Worm (Caenorhabditis elegans) whole organism, late embryonic: ENCODE results near the gene C08B6.11.

ENCODE experiments used
- K02D7.2 ChIP-seq: sonication (generic microtip); optimal IDR thresholded peaks from 2 replicates; lab custom pipeline; 2017; ENCODE audit warnings: mild to moderate bottlenecking, missing genetic modification characterization, missing compliant biosample characterization
- K09A11.1 ChIP-seq: sonication (generic microtip); optimal IDR thresholded peaks from 2 replicates; lab custom pipeline; 2017; ENCODE audit warnings: antibody characterized with exemption, mild to moderate bottlenecking, missing genetic modification characterization, missing compliant biosample characterization; ENCODE audit not compliant: insufficient read depth
- Y22D7AL.16 ChIP-seq: sonication (generic microtip); optimal IDR thresholded peaks from 2 replicates; lab custom pipeline; 2016; ENCODE audit warnings: missing genetic modification characterization, missing compliant biosample characterization
- ceh-18 ChIP-seq: sonication (generic microtip); optimal IDR thresholded peaks from 2 replicates; lab custom pipeline; 2016; ENCODE audit warnings: missing genetic modification characterization, missing compliant biosample characterization
- ceh-19 ChIP-seq: fragments of 200-800 bp; sonication (Bioruptor generic); optimal IDR thresholded peaks from 2 replicates; lab custom pipeline; 2018; ENCODE audit warnings: mild to moderate bottlenecking, missing genetic modification characterization, missing compliant biosample characterization
- ceh-2 ChIP-seq: sonication (generic microtip); optimal IDR thresholded peaks from 2 replicates; lab custom pipeline; 2016; ENCODE audit warnings: missing genotype, missing genetic modification characterization, missing compliant biosample characterization
- ceh-30 ChIP-seq: fragments of 150-350 bp; optimal IDR thresholded peaks from 2 replicates; lab custom pipeline; 2014; ENCODE audit warnings: missing biosample characterization, missing genetic modification characterization
- ceh-31 ChIP-seq: sonication (generic microtip); optimal IDR thresholded peaks from 2 replicates; lab custom pipeline; 2016; ENCODE audit warnings: missing genetic modification characterization, missing compliant biosample characterization
- ceh-34 ChIP-seq: sonication (generic microtip); optimal IDR thresholded peaks from 2 replicates; lab custom pipeline; 2016; ENCODE audit warnings: mild to moderate bottlenecking, missing genetic modification characterization, missing compliant biosample characterization
- ceh-48 ChIP-seq: sonication (generic microtip); optimal IDR thresholded peaks from 2 replicates; lab custom pipeline; 2016; ENCODE audit warnings: missing genetic modification characterization, inconsistent platforms, missing compliant biosample characterization
- ceh-6 ChIP-seq: fragments of 200-800 bp; sonication (Bioruptor generic); optimal IDR thresholded peaks from 2 replicates; lab custom pipeline; 2018; ENCODE audit warnings: mild to moderate bottlenecking, missing genetic modification characterization, missing compliant biosample characterization
- ceh-9 ChIP-seq: sonication (generic microtip); optimal IDR thresholded peaks from 2 replicates; lab custom pipeline; 2016; ENCODE audit warnings: mild to moderate bottlenecking, missing genetic modification characterization, inconsistent platforms, missing compliant biosample characterization
- dve-1 ChIP-seq: sonication (generic microtip); optimal IDR thresholded peaks from 2 replicates; lab custom pipeline; 2017; ENCODE audit warnings: antibody characterized with exemption, mild to moderate bottlenecking, missing genetic modification characterization, missing compliant biosample characterization
- elt-2 ChIP-seq: sonication (generic microtip); optimal IDR thresholded peaks from 2 replicates; lab custom pipeline; 2016; ENCODE audit warnings: missing genetic modification reagents, missing genetic modification characterization, missing compliant biosample characterization
- hlh-13 ChIP-seq: fragments of 200-800 bp; sonication (Bioruptor generic); optimal IDR thresholded peaks from 2 replicates; lab custom pipeline; 2018; ENCODE audit warnings: mild to moderate bottlenecking, missing genetic modification characterization, missing compliant biosample characterization
- hlh-15 ChIP-seq: sonication (generic microtip); optimal IDR thresholded peaks from 2 replicates; lab custom pipeline; 2016; ENCODE audit warnings: missing genetic modification characterization, missing compliant biosample characterization
- hlh-30 ChIP-seq: sonication (generic microtip); optimal IDR thresholded peaks from 2 replicates; lab custom pipeline; 2017; ENCODE audit warnings: antibody characterized with exemption, missing genetic modification characterization, missing compliant biosample characterization; ENCODE audit not compliant: insufficient read depth
- hlh-6 ChIP-seq: sonication (generic microtip); optimal IDR thresholded peaks from 2 replicates; lab custom pipeline; 2016; ENCODE audit warnings: missing genotype, missing genetic modification characterization, missing compliant biosample characterization
- hlh-8 ChIP-seq: sonication (generic microtip); optimal IDR thresholded peaks from 2 replicates; lab custom pipeline; 2016; ENCODE audit warnings: missing genotype, missing genetic modification characterization, missing compliant biosample characterization
- lim-6 ChIP-seq: sonication (generic microtip); optimal IDR thresholded peaks from 2 replicates; lab custom pipeline; 2016; ENCODE audit warnings: missing genetic modification characterization, missing compliant biosample characterization
- madf-2 ChIP-seq: sonication (generic microtip); optimal IDR thresholded peaks from 2 replicates; lab custom pipeline; 2017; ENCODE audit warnings: missing genetic modification characterization, missing compliant biosample characterization
- mec-3 ChIP-seq: sonication (generic microtip); optimal IDR thresholded peaks from 2 replicates; lab custom pipeline; 2016; ENCODE audit warnings: borderline replicate concordance, missing genetic modification characterization, missing compliant biosample characterization
- nhr-232 ChIP-seq: sonication (generic microtip); optimal IDR thresholded peaks from 2 replicates; lab custom pipeline; 2016; ENCODE audit warnings: missing genetic modification characterization, missing compliant biosample characterization
- npax-4 ChIP-seq: sonication (generic microtip); optimal IDR thresholded peaks from 2 replicates; lab custom pipeline; 2016; ENCODE audit warnings: missing genetic modification characterization, missing compliant biosample characterization
- odd-2 ChIP-seq: sonication (generic microtip); optimal IDR thresholded peaks from 2 replicates; lab custom pipeline; 2017; ENCODE audit warnings: antibody characterized with exemption, mild to moderate bottlenecking, missing genetic modification characterization, missing compliant biosample characterization
- pag-3 ChIP-seq: sonication (generic microtip); optimal IDR thresholded peaks from 2 replicates; lab custom pipeline; 2016; ENCODE audit warnings: missing compliant biosample characterization, missing genetic modification characterization, borderline replicate concordance
- pat-9 ChIP-seq: fragments of 200-800 bp; sonication (Bioruptor generic); optimal IDR thresholded peaks from 2 replicates; lab custom pipeline; 2018; ENCODE audit warnings: mild to moderate bottlenecking, missing genetic modification characterization, moderate library complexity, missing compliant biosample characterization
- pax-1 ChIP-seq: fragments of 150-350 bp; optimal IDR thresholded peaks from 2 replicates; lab custom pipeline; 2014; ENCODE audit warnings: missing biosample characterization, missing genetic modification characterization
- ref-2 ChIP-seq: sonication (generic microtip); optimal IDR thresholded peaks from 2 replicates; lab custom pipeline; 2016; ENCODE audit warnings: missing genetic modification characterization, missing compliant biosample characterization
- rnt-1 ChIP-seq: sonication (generic microtip); optimal IDR thresholded peaks from 2 replicates; lab custom pipeline; 2016; ENCODE audit warnings: missing genetic modification characterization, missing compliant biosample characterization
- sdc-2 ChIP-seq: sonication (generic microtip); optimal IDR thresholded peaks from 2 replicates; lab custom pipeline; 2016; ENCODE audit warnings: missing genotype, missing genetic modification characterization, missing compliant biosample characterization
- sox-2 ChIP-seq: fragments of 200-800 bp; sonication (Bioruptor generic); IDR thresholded peaks from 2 replicates; pipeline ENCODE4 v1.3.6; 2022; ENCODE audit warnings: missing genetic modification reagents, missing genetic modification characterization, missing compliant biosample characterization
- syd-9 ChIP-seq: sonication (generic microtip); optimal IDR thresholded peaks from 2 replicates; lab custom pipeline; 2016; ENCODE audit warnings: mild to moderate bottlenecking, missing genetic modification characterization, moderate library complexity, missing compliant biosample characterization
- tbx-7 ChIP-seq: sonication (generic microtip); optimal IDR thresholded peaks from 2 replicates; lab custom pipeline; 2016; ENCODE audit warnings: missing genotype, missing genetic modification characterization, missing compliant biosample characterization
- unc-3 ChIP-seq, 2 experiments: fragments of 200-800 bp in 1 of 2; sonication (Bioruptor generic) in 1 of 2; sonication (generic microtip) in 1 of 2; conservative IDR thresholded peaks in 1 of 2; optimal IDR thresholded peaks in 1 of 2; 2 replicates each; pipeline versions ENCODE4 v1.3.6 to Lab custom; 2016 to 2022; ENCODE audit warnings: missing compliant biosample characterization in 2 of 2, missing genetic modification characterization in 2 of 2, missing genetic modification reagents in 1 of 2
- ztf-16 ChIP-seq: sonication (generic microtip); optimal IDR thresholded peaks from 2 replicates; lab custom pipeline; 2017; ENCODE audit warnings: missing genetic modification characterization, missing compliant biosample characterization

Gene C08B6.11

ce11 chrV:10096932-10097331 lies 10.5 kb upstream of the C08B6.11 start:
- TF ChIP-seq ztf-16 (no peak), ceh-34 (tag; lab: Kevin White, UChicago) (no peak), pag-3 (no peak), ceh-19 (no peak), elt-2 (peak; percentile 17), tbx-7 (tag; lab: Kevin White, UChicago) (no peak), dve-1 (tag; lab: Kevin White, UChicago) (no peak)

ce11 chrV:10098429-10098828 lies 9.0 kb upstream of the C08B6.11 start, which contains the start of gene ugt-47:
Gene ugt-47, minus strand, starts transcription at chrV:10098597.
- no peak for TF ChIP-seq hlh-30
- no peak for TF ChIP-seq pat-9 (tag; lab: Kevin White, UChicago)
- TF ChIP-seq unc-3 (GFP tag; conservative IDR thresholded peaks at IDR 0.05; lab: Robert Waterston, UW): no peak
- no peak for TF ChIP-seq unc-3 (tag; optimal IDR thresholded peaks at IDR 0.05; lab: Kevin White, UChicago)
- no peak for TF ChIP-seq hlh-15 (tag; lab: Kevin White, UChicago)
- TF ChIP-seq ceh-2 (tag; lab: Kevin White, UChicago): no peak
- no peak for TF ChIP-seq Y22D7AL.16 (tag; lab: Kevin White, UChicago)
- TF ChIP-seq hlh-6 (tag; lab: Kevin White, UChicago): no peak
- TF ChIP-seq dve-1 (tag; lab: Kevin White, UChicago): no peak
- no peak for TF ChIP-seq npax-4 (tag; lab: Kevin White, UChicago)
- TF ChIP-seq ref-2 (tag; lab: Kevin White, UChicago): no peak
- no peak for TF ChIP-seq ceh-48
- no peak for TF ChIP-seq pax-1 (tag; lab: Kevin White, UChicago)
- TF ChIP-seq ceh-9: no peak
- TF ChIP-seq sdc-2 (tag; lab: Kevin White, UChicago): no peak
- TF ChIP-seq hlh-13 (GFP tag; lab: Kevin White, UChicago): no peak
- TF ChIP-seq ceh-30 (tag; lab: Kevin White, UChicago): no peak
- no peak for TF ChIP-seq odd-2
- TF ChIP-seq ceh-18 (tag; lab: Kevin White, UChicago): no peak

ce11 chrV:10101916-10102315 lies 5.5 kb upstream of the C08B6.11 start, which contains the start of gene C08B6.14:
Gene C08B6.14, minus strand, starts transcription at chrV:10102016.
- TF ChIP-seq hlh-13 (GFP tag; lab: Kevin White, UChicago) (no peak), hlh-8 (tag; lab: Kevin White, UChicago) (no peak), hlh-30 (no peak), ceh-18 (tag; lab: Kevin White, UChicago) (no peak), K09A11.1 (tag; lab: Kevin White, UChicago) (no peak), ceh-31 (no peak), lim-6 (no peak), dve-1 (tag; lab: Kevin White, UChicago) (no peak)

ce11 chrV:10103811-10104210 lies 3.6 kb upstream of the C08B6.11 start:
- TF ChIP-seq syd-9 (tag; lab: Kevin White, UChicago): no peak
- TF ChIP-seq madf-2 (tag; lab: Kevin White, UChicago): no peak
- TF ChIP-seq lim-6: no peak
- no peak for TF ChIP-seq ref-2 (tag; lab: Kevin White, UChicago)
- TF ChIP-seq tbx-7 (tag; lab: Kevin White, UChicago): no peak
- no peak for TF ChIP-seq ceh-6
- no peak for TF ChIP-seq ztf-16
- TF ChIP-seq mec-3 (tag; lab: Kevin White, UChicago): no peak
- TF ChIP-seq pat-9 (tag; lab: Kevin White, UChicago): no peak
- no peak for TF ChIP-seq sdc-2 (tag; lab: Kevin White, UChicago)
- no peak for TF ChIP-seq hlh-8 (tag; lab: Kevin White, UChicago)
- no peak for TF ChIP-seq ceh-30 (tag; lab: Kevin White, UChicago)
- TF ChIP-seq K02D7.2 (tag; lab: Kevin White, UChicago): no peak
- no peak for TF ChIP-seq rnt-1 (tag; lab: Kevin White, UChicago)
- no peak for TF ChIP-seq sox-2 (GFP tag; lab: Robert Waterston, UW)
- TF ChIP-seq nhr-232 (tag; lab: Kevin White, UChicago): no peak
- TF ChIP-seq, all 69 proteins: peak for 0
